Fruit fly (Drosophila melanogaster): ENCODE data around the gene Lectin-galC1.

Gene Lectin-galC1

DNA sequence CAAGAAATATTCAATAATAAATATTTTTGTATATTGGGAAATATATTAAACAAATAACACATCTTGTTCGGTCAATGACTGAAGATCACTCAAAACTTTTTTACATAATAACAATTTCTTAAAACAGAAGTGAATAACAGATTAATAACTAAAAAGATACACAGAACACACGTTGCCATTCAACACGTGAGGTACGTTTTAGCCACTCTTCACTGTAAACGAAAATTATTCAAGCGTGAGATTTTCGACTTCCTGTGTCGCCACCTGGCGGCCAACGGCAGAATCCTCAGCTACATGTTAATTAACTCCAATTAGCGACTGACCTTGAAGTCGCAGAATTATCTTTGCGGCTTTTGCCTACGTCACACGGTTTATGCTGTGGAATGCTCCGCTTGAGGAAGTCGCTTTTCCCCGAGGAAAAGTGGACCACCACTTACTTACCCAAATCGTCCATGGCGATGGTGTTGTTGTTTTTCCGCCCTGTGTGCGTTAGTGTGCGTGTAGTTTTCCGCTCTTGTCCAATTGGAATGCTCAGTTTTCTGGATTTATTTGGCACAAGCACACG, 8.6 kb downstream of the Lectin-galC1 start (continued):
- TF ChIP-seq Ets96B (tag; optimal IDR thresholded peaks at IDR 0.05) (peak; percentile 53), eg (GFP tag; IDR thresholded peaks at IDR 0.05) (peak; percentile 59), CG31627 (GFP tag; optimal IDR thresholded peaks at IDR 0.05) (peak; percentile 57), dsx (GFP tag; optimal IDR thresholded peaks at IDR 0.05; ENCODE audit: poor library complexity, severe bottlenecking) (no peak), Sox102F (GFP tag; optimal IDR thresholded peaks at IDR 0.05) (peak; percentile 35), esn (GFP tag; optimal IDR thresholded peaks at IDR 0.05) (peak; percentile 73), CG3919 (GFP tag; optimal IDR thresholded peaks at IDR 0.05) (peak; percentile 56), ss (GFP tag; optimal IDR thresholded peaks at IDR 0.05) (no peak)

DNA sequence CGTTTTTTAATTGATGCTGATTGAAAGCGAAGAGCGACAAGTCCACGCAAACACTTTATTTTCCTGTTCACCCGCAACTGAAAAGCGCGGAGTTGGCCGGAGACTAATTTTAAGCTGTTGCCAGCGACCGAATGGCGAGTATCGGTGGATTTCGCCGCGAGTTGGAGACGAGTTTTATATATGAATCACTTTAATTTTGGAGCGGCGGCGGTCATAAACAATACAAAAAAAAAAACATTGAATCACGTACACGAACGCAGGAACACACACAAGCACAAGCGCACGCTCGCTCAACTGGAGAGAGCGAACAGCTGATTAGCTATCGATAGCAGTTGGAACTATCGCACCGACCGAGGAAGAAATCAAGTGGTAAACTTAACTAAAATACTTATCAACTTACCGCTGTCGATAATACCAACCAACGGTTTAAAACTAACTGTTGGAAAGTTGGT, 9.1 kb downstream of the Lectin-galC1 start, which contains the start of gene Pax:
Pax (minus strand) TSS at position 267 of the 452 bp plus-strand sequence.
- TF ChIP-seq CG16779 (tag; optimal IDR thresholded peaks at IDR 0.05), result peak; percentile 43
- TF ChIP-seq ss (GFP tag; optimal IDR thresholded peaks at IDR 0.05), result peak; percentile 50 to 68
- TF ChIP-seq CG6854 (GFP tag; optimal IDR thresholded peaks at IDR 0.05), result peak; percentile 67
- TF ChIP-seq CG3032 (tag; optimal IDR thresholded peaks at IDR 0.05), result no peak
- TF ChIP-seq Hr39 (GFP tag; optimal IDR thresholded peaks at IDR 0.05), result no peak
- no peak for TF ChIP-seq pdm3 (GFP tag; optimal IDR thresholded peaks at IDR 0.05)
- TF ChIP-seq Sox14 (GFP tag; optimal IDR thresholded peaks at IDR 0.05), result no peak
- TF ChIP-seq eg (GFP tag; IDR thresholded peaks at IDR 0.05), result peak; percentile 52; the same call in 1 of the 3 replicates
- peak; percentile 8 for TF ChIP-seq net (GFP tag; optimal IDR thresholded peaks at IDR 0.05)
- no peak for TF ChIP-seq dsx (GFP tag; optimal IDR thresholded peaks at IDR 0.05; ENCODE audit: poor library complexity, severe bottlenecking)
- TF ChIP-seq salr (GFP tag; optimal IDR thresholded peaks at IDR 0.05), result no peak
- peak; percentile 43 for TF ChIP-seq CG9139 (GFP tag; optimal IDR thresholded peaks at IDR 0.05)
- no peak for TF ChIP-seq cyc (GFP tag; optimal IDR thresholded peaks at IDR 0.05)
- TF ChIP-seq fd59A (GFP tag; optimal IDR thresholded peaks at IDR 0.05), result no peak
- no peak for TF ChIP-seq lz (GFP tag; optimal IDR thresholded peaks at IDR 0.05)
- TF ChIP-seq CG6792 (GFP tag; optimal IDR thresholded peaks at IDR 0.05), result no peak
- no peak for TF ChIP-seq Sox102F (GFP tag; optimal IDR thresholded peaks at IDR 0.05)
- TF ChIP-seq CG34406 (GFP tag; optimal IDR thresholded peaks at IDR 0.05), result no peak
- peak; percentile 41 for TF ChIP-seq CG6808 (GFP tag; optimal IDR thresholded peaks at IDR 0.05)
- TF ChIP-seq CG6276 (GFP tag; optimal IDR thresholded peaks at IDR 0.05), result peak; percentile 16
- TF ChIP-seq vri (GFP tag; optimal IDR thresholded peaks at IDR 0.05), result no peak
- TF ChIP-seq Blimp-1 (GFP tag; optimal IDR thresholded peaks at IDR 0.05), result no peak
- TF ChIP-seq CG6163 (GFP tag; IDR thresholded peaks at IDR 0.05), result peak; percentile 77
- peak; percentile 77 for TF ChIP-seq Eip78C (GFP tag)
- peak; percentile 60; the same call in 2 of the 3 replicates for TF ChIP-seq CG8119 (GFP tag; IDR thresholded peaks at IDR 0.05)
- no peak for TF ChIP-seq CG11902 (GFP tag; optimal IDR thresholded peaks at IDR 0.05)
- no peak for TF ChIP-seq svp (GFP tag)
- TF ChIP-seq CG1621 (tag; optimal IDR thresholded peaks at IDR 0.05), result peak; percentile 9
- TF ChIP-seq CG10669 (GFP tag; optimal IDR thresholded peaks at IDR 0.05), result no peak
- TF ChIP-seq CG11762 (GFP tag; optimal IDR thresholded peaks at IDR 0.05; ENCODE audit: insufficient read depth), result no peak
- TF ChIP-seq CG7368 (GFP tag; optimal IDR thresholded peaks at IDR 0.05), result peak; percentile 31
- TF ChIP-seq Eip75B (GFP tag; optimal IDR thresholded peaks at IDR 0.05), result peak; percentile 17
- TF ChIP-seq Smox (GFP tag; optimal IDR thresholded peaks at IDR 0.05), result no peak
- TF ChIP-seq CG31627 (GFP tag; optimal IDR thresholded peaks at IDR 0.05), result no peak
- no peak for TF ChIP-seq Ets96B (tag; optimal IDR thresholded peaks at IDR 0.05)

DNA sequence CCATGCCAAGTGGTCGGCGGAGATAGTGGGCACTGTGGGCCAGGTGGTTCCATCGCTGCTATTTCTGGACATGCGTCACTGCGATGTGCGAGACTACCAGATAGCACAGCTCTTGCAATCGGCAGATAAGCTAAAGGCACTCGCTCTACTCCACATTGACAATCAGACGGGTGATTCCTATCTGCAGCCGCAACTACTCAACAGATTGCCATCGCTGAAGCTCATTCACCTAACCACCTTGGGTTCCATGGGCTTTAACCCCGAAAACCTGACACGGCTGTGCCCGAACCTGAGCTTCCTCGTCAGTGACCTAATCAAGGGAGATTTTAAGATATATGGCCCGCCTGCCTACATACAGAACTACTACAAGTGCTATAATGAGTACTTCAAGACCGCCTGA, 12.5 kb downstream of the Lectin-galC1 start:
- TF ChIP-seq Hr38 (GFP tag; optimal IDR thresholded peaks at IDR 0.05) (no peak), Ets96B (tag; optimal IDR thresholded peaks at IDR 0.05) (no peak), net (GFP tag; optimal IDR thresholded peaks at IDR 0.05) (no peak), achi (GFP tag; optimal IDR thresholded peaks at IDR 0.05) (no peak), CG8319 (GFP tag; optimal IDR thresholded peaks at IDR 0.05) (no peak), CG1621 (tag; optimal IDR thresholded peaks at IDR 0.05) (no peak), Eip78C (GFP tag) (peak; percentile 23), OdsH (GFP tag; optimal IDR thresholded peaks at IDR 0.05) (no peak)

Measured in whole organism, prepupa.